Worm (Caenorhabditis elegans) whole organism, L4 larva: ENCODE results near the gene clec-76.

Experiments
- ZK546.5 ChIP-seq, 2 experiments: sonication (generic microtip); optimal IDR thresholded peaks; 2 replicates each; lab custom pipeline; 2017; ENCODE audit warnings: missing biosample characterization in 2 of 2, missing genetic modification characterization in 2 of 2
- ceh-82 ChIP-seq: sonication (generic microtip); optimal IDR thresholded peaks from 2 replicates; lab custom pipeline; 2017; ENCODE audit warnings: missing biosample characterization, missing genetic modification characterization
- ces-1 ChIP-seq: fragments of 150-350 bp; sonication (generic microtip); optimal IDR thresholded peaks from 4 replicates; lab custom pipeline; 2014; ENCODE audit warnings: missing biosample characterization, missing genetic modification reagents, missing genetic modification characterization
- daf-12 ChIP-seq: fragments of 150-350 bp; optimal IDR thresholded peaks from 2 replicates; lab custom pipeline; 2014; ENCODE audit warnings: missing biosample characterization, missing genetic modification reagents, missing genetic modification characterization
- fos-1 ChIP-seq: fragments of 150-350 bp; optimal IDR thresholded peaks from 2 replicates; lab custom pipeline; 2014; ENCODE audit warnings: missing biosample characterization, missing genetic modification characterization
- lin-29 ChIP-seq: fragments of 200-800 bp; sonication (Bioruptor generic); IDR thresholded peaks from 2 replicates; pipeline ENCODE4 v1.3.6; 2022; ENCODE audit warnings: missing genetic modification reagents, missing genetic modification characterization, missing compliant biosample characterization
- lir-3 ChIP-seq: sonication (generic microtip); optimal IDR thresholded peaks from 2 replicates; lab custom pipeline; 2016; ENCODE audit warnings: mild to moderate bottlenecking, missing genetic modification characterization, missing compliant biosample characterization
- mep-1 ChIP-seq: fragments of 150-350 bp; sonication (generic microtip); optimal IDR thresholded peaks from 3 replicates; lab custom pipeline; 2014; ENCODE audit warnings: missing biosample characterization, missing genetic modification characterization
- pha-4 ChIP-seq, 2 experiments: fragments of 150-350 bp in 1 of 2; fragments of 200-800 bp in 1 of 2; sonication (Bioruptor generic) in 1 of 2; IDR thresholded peaks in 1 of 2; optimal IDR thresholded peaks in 1 of 2; 2 replicates each; pipeline versions ENCODE4 v1.3.6 to Lab custom; 2014 to 2022; ENCODE audit warnings: missing genetic modification characterization in 2 of 2, missing genetic modification reagents in 2 of 2, missing biosample characterization in 1 of 2, missing compliant biosample characterization in 1 of 2
- php-3 ChIP-seq: fragments of 200-800 bp; sonication (Bioruptor generic); IDR thresholded peaks from 2 replicates; pipeline ENCODE4 v1.3.6; 2022; ENCODE audit warnings: missing genetic modification reagents, missing genetic modification characterization, missing compliant biosample characterization
- unc-130 ChIP-seq: sonication (generic microtip); optimal IDR thresholded peaks from 2 replicates; lab custom pipeline; 2016; ENCODE audit warnings: missing genetic modification reagents, missing genetic modification characterization, missing compliant biosample characterization
- unc-39 ChIP-seq: sonication (generic microtip); optimal IDR thresholded peaks from 2 replicates; lab custom pipeline; 2017; ENCODE audit warnings: missing biosample characterization, missing genetic modification characterization
- ztf-11 ChIP-seq: fragments of 150-350 bp; optimal IDR thresholded peaks from 2 replicates; lab custom pipeline; 2014; ENCODE audit warnings: missing biosample characterization, missing genetic modification characterization

ce11 chrIV:4009923-4010322 is 44.9 kb downstream of the clec-76 start:
- TF ChIP-seq fos-1 (tag; lab: Kevin White, UChicago) (no peak), lir-3 (no peak), unc-39 (no peak), php-3 (GFP tag; lab: Robert Waterston, UW) (no peak), daf-12 (tag; lab: Kevin White, UChicago) (no peak), mep-1 (no peak), lin-29 (GFP tag; lab: Robert Waterston, UW) (no peak), pha-4 (GFP tag; IDR thresholded peaks at IDR 0.05; lab: Robert Waterston, UW) (no peak), pha-4 (tag; optimal IDR thresholded peaks at IDR 0.05; lab: Kevin White, UChicago) (no peak), ZK546.5 (tag; optimal IDR thresholded peaks at IDR 0.05; lab: Kevin White, UChicago) (no peak), unc-130 (GFP tag; lab: Kevin White, UChicago) (no peak), ztf-11 (tag; lab: Kevin White, UChicago) (no peak), ceh-82 (tag; lab: Kevin White, UChicago) (no peak), ces-1 (no peak)
